Fruit fly (Drosophila melanogaster): ENCODE results near the gene CG15731.
A peak's percentile ranks its signal among the peaks of the same experiment; 100 is the strongest.

The CG15731 gene

DNA sequence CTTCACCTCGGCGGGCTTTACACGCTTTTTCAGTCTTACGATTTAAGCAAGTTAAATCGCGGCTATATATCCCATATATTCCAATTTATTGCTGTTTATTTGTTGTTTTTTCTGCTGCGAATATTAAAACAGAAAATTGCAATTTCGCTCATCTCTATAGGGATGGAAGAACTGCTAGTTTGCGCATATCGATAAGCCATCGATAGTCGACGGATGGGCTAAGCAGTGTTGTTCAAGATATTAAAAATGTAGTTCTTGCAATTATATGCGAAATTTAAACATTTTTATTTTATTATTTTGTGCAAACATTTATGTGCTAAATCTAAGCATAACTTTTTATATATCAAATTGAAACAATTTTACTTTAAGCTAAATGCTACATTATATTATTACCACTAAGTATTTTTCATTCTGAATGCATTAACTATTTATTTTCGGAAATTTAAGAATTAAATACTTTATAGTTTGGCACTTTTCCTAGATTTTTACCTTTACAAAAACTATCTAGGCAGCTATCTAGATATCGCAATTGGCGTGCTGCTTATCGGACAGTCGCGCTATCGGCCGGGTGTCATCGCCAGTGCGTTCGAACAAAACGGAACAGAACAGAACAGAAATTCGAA lies 5.5 kb upstream of the CG15731 start, which contains the start of the genes Rab40 and CG42258 (continued):
- TF ChIP-seq mirr (GFP tag; optimal IDR thresholded peaks at IDR 0.05): no peak
- no peak for TF ChIP-seq Ada2b (GFP tag; IDR thresholded peaks at IDR 0.05)
- TF ChIP-seq Dref (GFP tag; IDR thresholded peaks at IDR 0.05): peak; percentile 65
- no peak for TF ChIP-seq tup (GFP tag; optimal IDR thresholded peaks at IDR 0.05)
- TF ChIP-seq CG8388 (GFP tag; optimal IDR thresholded peaks at IDR 0.05): peak; percentile 3
- TF ChIP-seq CG12219 (GFP tag; optimal IDR thresholded peaks at IDR 0.05): no peak
- no peak for TF ChIP-seq CG7372 (GFP tag; IDR thresholded peaks at IDR 0.05)
- no peak for TF ChIP-seq CG2199 (GFP tag; IDR thresholded peaks at IDR 0.05)
- TF ChIP-seq peb (GFP tag; IDR thresholded peaks at IDR 0.05): no peak
- TF ChIP-seq eyg (GFP tag; optimal IDR thresholded peaks at IDR 0.05): no peak
- TF ChIP-seq vvl (GFP tag; IDR thresholded peaks at IDR 0.05): peak; percentile 34; the same call in 1 of the 2 replicates
- no peak for TF ChIP-seq CG7745 (tag; optimal IDR thresholded peaks at IDR 0.05)
- peak; percentile 24 for TF ChIP-seq Bdp1 (GFP tag; optimal IDR thresholded peaks at IDR 0.05)
- no peak for TF ChIP-seq CG10565 (GFP tag; optimal IDR thresholded peaks at IDR 0.05)
- peak; percentile 17 for TF ChIP-seq CG10979 (tag; optimal IDR thresholded peaks at IDR 0.05)
- no peak for TF ChIP-seq sqz (GFP tag; optimal IDR thresholded peaks at IDR 0.05)
- TF ChIP-seq ash1 (GFP tag; optimal IDR thresholded peaks at IDR 0.05): no peak
- no peak for TF ChIP-seq abd-A (tag; optimal IDR thresholded peaks at IDR 0.05)
- no peak for TF ChIP-seq D (optimal IDR thresholded peaks at IDR 0.05)
- TF ChIP-seq D (GFP tag; optimal IDR thresholded peaks at IDR 0.05): no peak
- peak; percentile 40 for TF ChIP-seq lbe (GFP tag; optimal IDR thresholded peaks at IDR 0.05)
- TF ChIP-seq Bteb2 (GFP tag; optimal IDR thresholded peaks at IDR 0.05): peak; percentile 22
- TF ChIP-seq CG12942 (GFP tag; optimal IDR thresholded peaks at IDR 0.05): peak; percentile 14
- no peak for TF ChIP-seq fd64A (GFP tag; optimal IDR thresholded peaks at IDR 0.05)
- no peak for TF ChIP-seq twi (tag; optimal IDR thresholded peaks at IDR 0.05)
- peak; percentile 51 for TF ChIP-seq CG12659 (GFP tag; optimal IDR thresholded peaks at IDR 0.05)
- TF ChIP-seq CG14441 (GFP tag; IDR thresholded peaks at IDR 0.05): peak; percentile 21; the same call in 1 of the 2 replicates
- TF ChIP-seq CG15073 (GFP tag; optimal IDR thresholded peaks at IDR 0.05): no peak
- TF ChIP-seq CG16815 (GFP tag; optimal IDR thresholded peaks at IDR 0.05): peak; percentile 23
- TF ChIP-seq CG6854 (GFP tag; optimal IDR thresholded peaks at IDR 0.05): no peak
- TF ChIP-seq Camta (GFP tag; optimal IDR thresholded peaks at IDR 0.05): peak; percentile 10
- no peak for TF ChIP-seq Mes4 (GFP tag; optimal IDR thresholded peaks at IDR 0.05)
- peak; percentile 29 for TF ChIP-seq CG18599 (GFP tag; optimal IDR thresholded peaks at IDR 0.05)
- no peak for TF ChIP-seq NK7.1 (GFP tag; optimal IDR thresholded peaks at IDR 0.05)
- TF ChIP-seq YL-1 (GFP tag; optimal IDR thresholded peaks at IDR 0.05): peak; percentile 31
- no peak for TF ChIP-seq maf-S (GFP tag; optimal IDR thresholded peaks at IDR 0.05)
- TF ChIP-seq klu (GFP tag; IDR thresholded peaks at IDR 0.05): peak; percentile 23; the same call in 1 of the 2 replicates
- TF ChIP-seq zfh1 (GFP tag; IDR thresholded peaks at IDR 0.05): peak; percentile 36; the same call in 1 of the 3 replicates
- TF ChIP-seq CG12391 (tag; optimal IDR thresholded peaks at IDR 0.05): peak; percentile 62
- TF ChIP-seq Rx (GFP tag; IDR thresholded peaks at IDR 0.05): no peak
- TF ChIP-seq Fer3 (tag; optimal IDR thresholded peaks at IDR 0.05): peak; percentile 26
- no peak for TF ChIP-seq Oli (tag; optimal IDR thresholded peaks at IDR 0.05)
- TF ChIP-seq gt (GFP tag; IDR thresholded peaks at IDR 0.05): no peak
- no peak for TF ChIP-seq croc (GFP tag; conservative IDR thresholded peaks at IDR 0.05)
- TF ChIP-seq Hand (GFP tag; optimal IDR thresholded peaks at IDR 0.05): no peak
- TF ChIP-seq dati (GFP tag; IDR thresholded peaks at IDR 0.05): no peak
- no peak for TF ChIP-seq prd (optimal IDR thresholded peaks at IDR 0.05)
- TF ChIP-seq prd (GFP tag; IDR thresholded peaks at IDR 0.05): peak; percentile 37; the same call in 2 of the 3 replicates
- TF ChIP-seq Tbp (GFP tag; optimal IDR thresholded peaks at IDR 0.05): no peak
- no peak for TF ChIP-seq gro (GFP tag; optimal IDR thresholded peaks at IDR 0.05)
- no peak for TF ChIP-seq disco-r (GFP tag; optimal IDR thresholded peaks at IDR 0.05)
- TF ChIP-seq CG33213 (GFP tag; optimal IDR thresholded peaks at IDR 0.05): no peak
